Worm (Caenorhabditis elegans) whole organism, young adult: ENCODE results near the gene B0336.12.

Experiments used
- C06A6.2 ChIP-seq: fragments of 200-800 bp; sonication (Bioruptor generic); conservative IDR thresholded peaks from 2 replicates; pipeline ENCODE4 v1.3.6; 2022; ENCODE audit warnings: missing genetic modification characterization, missing compliant biosample characterization
- F22D6.2 ChIP-seq: sonication (generic microtip); optimal IDR thresholded peaks from 2 replicates; lab custom pipeline; 2016; ENCODE audit warnings: mild to moderate bottlenecking, missing genetic modification characterization, missing compliant biosample characterization
- F23B12.7 ChIP-seq: sonication (generic microtip); optimal IDR thresholded peaks from 2 replicates; lab custom pipeline; 2017; ENCODE audit warnings: missing genetic modification characterization, mild to moderate bottlenecking, missing compliant biosample characterization, antibody characterized with exemption, moderate library complexity; ENCODE audit not compliant: insufficient read depth
- F39B2.1 ChIP-seq: fragments of 200-800 bp; sonication (Bioruptor generic); IDR thresholded peaks from 2 replicates; pipeline ENCODE4 v1.3.6; 2022; ENCODE audit warnings: missing genetic modification reagents, missing genetic modification characterization, missing compliant biosample characterization
- F49E8.2 ChIP-seq: sonication (generic microtip); optimal IDR thresholded peaks from 3 replicates; lab custom pipeline; 2017; ENCODE audit warnings: missing genetic modification characterization, mild to moderate bottlenecking, missing compliant biosample characterization, antibody characterized with exemption, moderate library complexity; ENCODE audit not compliant: insufficient read depth
- F52B5.7 ChIP-seq: sonication (generic microtip); optimal IDR thresholded peaks from 2 replicates; lab custom pipeline; 2016; ENCODE audit warnings: mild to moderate bottlenecking, missing genetic modification characterization, missing compliant biosample characterization
- F57A8.1 ChIP-seq: fragments of 200-800 bp; sonication (Bioruptor generic); optimal IDR thresholded peaks from 2 replicates; lab custom pipeline; 2018; ENCODE audit warnings: mild to moderate bottlenecking, missing genetic modification characterization, moderate library complexity, missing compliant biosample characterization
- K11D2.4 ChIP-seq: fragments of 200-800 bp; sonication (Bioruptor generic); IDR thresholded peaks from 2 replicates; pipeline ENCODE4 v1.3.6; 2022; ENCODE audit warnings: missing genetic modification reagents, missing genetic modification characterization, missing compliant biosample characterization
- Y95B8A.8 ChIP-seq: fragments of 200-800 bp; sonication (Bioruptor generic); IDR thresholded peaks from 2 replicates; pipeline ENCODE4 v1.3.6; 2022; ENCODE audit warnings: missing genetic modification reagents, missing genetic modification characterization, missing compliant biosample characterization
- ama-1 ChIP-seq, 3 experiments: fragments of 150-350 bp in 1 of 3; sonication (generic microtip) in 2 of 3; optimal IDR thresholded peaks; 2 replicates each; lab custom pipeline; 2014 to 2018; ENCODE audit warnings: missing biosample characterization in 2 of 3, missing genetic modification characterization in 2 of 3, missing genetic modification reagents in 2 of 3
- attf-3 ChIP-seq: fragments of 200-800 bp; sonication (Bioruptor generic); conservative IDR thresholded peaks from 2 replicates; pipeline ENCODE4 v1.3.6; 2022; ENCODE audit warnings: missing genetic modification reagents, missing genetic modification characterization, missing compliant biosample characterization
- bed-1 ChIP-seq: fragments of 200-800 bp; sonication (Bioruptor generic); IDR thresholded peaks from 2 replicates; pipeline ENCODE4 v1.3.6; 2022; ENCODE audit warnings: missing genetic modification reagents, missing genetic modification characterization, missing compliant biosample characterization
- cebp-1 ChIP-seq, 2 experiments: fragments of 200-800 bp in 1 of 2; sonication (Bioruptor generic) in 1 of 2; sonication (generic microtip) in 1 of 2; IDR thresholded peaks in 1 of 2; optimal IDR thresholded peaks in 1 of 2; 2 replicates each; pipeline versions ENCODE4 v1.3.6 to Lab custom; 2017 to 2022; ENCODE audit warnings: missing compliant biosample characterization in 2 of 2, missing genetic modification characterization in 2 of 2, mild to moderate bottlenecking in 1 of 2, missing genetic modification reagents in 1 of 2, moderate library complexity in 1 of 2
- cebp-2 ChIP-seq: fragments of 200-800 bp; sonication (Bioruptor generic); IDR thresholded peaks from 2 replicates; pipeline ENCODE4 v1.3.6; 2022; ENCODE audit warnings: missing genetic modification characterization, missing compliant biosample characterization
- ceh-40 ChIP-seq: fragments of 200-800 bp; sonication (Bioruptor generic); IDR thresholded peaks from 2 replicates; pipeline ENCODE4 v1.3.6; 2022; ENCODE audit warnings: missing genetic modification characterization, missing compliant biosample characterization
- dpl-1 ChIP-seq: fragments of 150-350 bp; optimal IDR thresholded peaks from 2 replicates; lab custom pipeline; 2014; ENCODE audit warnings: missing biosample characterization, missing genetic modification reagents, missing genetic modification characterization
- egrh-3 ChIP-seq: fragments of 200-800 bp; sonication (Bioruptor generic); IDR thresholded peaks from 2 replicates; pipeline ENCODE4 v1.3.6; 2022; ENCODE audit warnings: missing genetic modification reagents, missing genetic modification characterization, missing compliant biosample characterization
- him-1 ChIP-seq: sonication (generic microtip); optimal IDR thresholded peaks from 2 replicates; lab custom pipeline; 2016; ENCODE audit warnings: missing genotype, missing genetic modification reagents, missing genetic modification characterization, missing compliant biosample characterization
- hlh-12 ChIP-seq: sonication (generic microtip); optimal IDR thresholded peaks from 2 replicates; lab custom pipeline; 2016; ENCODE audit warnings: missing genetic modification characterization, missing compliant biosample characterization
- hlh-26 ChIP-seq: fragments of 200-800 bp; sonication (Bioruptor generic); conservative IDR thresholded peaks from 2 replicates; pipeline ENCODE4 v1.3.6; 2022; ENCODE audit warnings: missing genetic modification reagents, missing genetic modification characterization, missing compliant biosample characterization
- hmg-1.2 ChIP-seq: fragments of 200-800 bp; sonication (Bioruptor generic); IDR thresholded peaks from 2 replicates; pipeline ENCODE4 v1.3.6; 2022; ENCODE audit warnings: missing genetic modification reagents, missing genetic modification characterization, missing compliant biosample characterization
- hmg-20 ChIP-seq: fragments of 200-800 bp; sonication (Bioruptor generic); IDR thresholded peaks from 2 replicates; pipeline ENCODE4 v1.3.6; 2022; ENCODE audit warnings: missing genetic modification reagents, missing genetic modification characterization, missing compliant biosample characterization
- lin-35 ChIP-seq, 3 experiments: fragments of 150-350 bp in 2 of 3; sonication (generic microtip) in 1 of 3; optimal IDR thresholded peaks; 2 replicates each; lab custom pipeline; 2014 to 2018; ENCODE audit warnings: missing biosample characterization in 3 of 3, missing genetic modification characterization in 3 of 3, missing genetic modification reagents in 3 of 3
- lin-40 ChIP-seq: sonication (generic microtip); optimal IDR thresholded peaks from 2 replicates; lab custom pipeline; 2016; ENCODE audit warnings: missing genetic modification characterization, mild to moderate bottlenecking, missing compliant biosample characterization, missing genotype, missing genetic modification reagents
- lin-54 ChIP-seq: fragments of 200-800 bp; sonication (Bioruptor generic); optimal IDR thresholded peaks from 2 replicates; lab custom pipeline; 2018; ENCODE audit warnings: mild to moderate bottlenecking, missing genetic modification characterization, missing compliant biosample characterization
- lir-1 ChIP-seq: fragments of 200-800 bp; sonication (Bioruptor generic); conservative IDR thresholded peaks from 2 replicates; pipeline ENCODE4 v1.3.6; 2022; ENCODE audit warnings: missing genetic modification reagents, missing genetic modification characterization, missing compliant biosample characterization
- lsl-1 ChIP-seq: fragments of 200-800 bp; sonication (Bioruptor generic); optimal IDR thresholded peaks from 2 replicates; lab custom pipeline; 2018; ENCODE audit warnings: mild to moderate bottlenecking, missing genetic modification characterization, moderate library complexity, missing compliant biosample characterization
- lsy-27 ChIP-seq: sonication (generic microtip); optimal IDR thresholded peaks from 2 replicates; lab custom pipeline; 2017; ENCODE audit warnings: missing genetic modification characterization, mild to moderate bottlenecking, missing compliant biosample characterization, antibody characterized with exemption, missing genotype, borderline replicate concordance; ENCODE audit not compliant: insufficient read depth
- madf-8 ChIP-seq: fragments of 200-800 bp; sonication (Bioruptor generic); conservative IDR thresholded peaks from 2 replicates; pipeline ENCODE4 v1.3.6; 2022; ENCODE audit warnings: missing genetic modification reagents, missing genetic modification characterization, missing compliant biosample characterization
- mcd-1 ChIP-seq: fragments of 200-800 bp; sonication (Bioruptor generic); IDR thresholded peaks from 2 replicates; pipeline ENCODE4 v1.3.6; 2022; ENCODE audit warnings: missing genetic modification reagents, missing genetic modification characterization, missing compliant biosample characterization
- nfya-1 ChIP-seq: sonication (generic microtip); optimal IDR thresholded peaks from 2 replicates; lab custom pipeline; 2017; ENCODE audit warnings: antibody characterized with exemption, missing compliant biosample characterization, missing genetic modification characterization, borderline replicate concordance; ENCODE audit not compliant: insufficient read depth
- nfya-2 ChIP-seq: fragments of 200-800 bp; sonication (Bioruptor generic); IDR thresholded peaks from 2 replicates; pipeline ENCODE4 v1.3.6; 2022; ENCODE audit warnings: missing genetic modification reagents, missing genetic modification characterization, missing compliant biosample characterization
- nfyb-1 ChIP-seq: fragments of 200-800 bp; sonication (Bioruptor generic); IDR thresholded peaks from 2 replicates; pipeline ENCODE4 v1.3.6; 2022; ENCODE audit warnings: missing genetic modification reagents, missing genetic modification characterization, missing compliant biosample characterization
- nhr-80 ChIP-seq: sonication (generic microtip); optimal IDR thresholded peaks from 2 replicates; lab custom pipeline; 2016; ENCODE audit warnings: missing genetic modification characterization, missing compliant biosample characterization
- pbrm-1 ChIP-seq: fragments of 200-800 bp; sonication (Bioruptor generic); IDR thresholded peaks from 2 replicates; pipeline ENCODE4 v1.3.6; 2022; ENCODE audit warnings: missing genetic modification reagents, missing genetic modification characterization, missing compliant biosample characterization
- pha-4 ChIP-seq: fragments of 150-350 bp; sonication (generic microtip); optimal IDR thresholded peaks from 2 replicates; lab custom pipeline; 2014; ENCODE audit warnings: missing biosample characterization, missing genetic modification reagents, missing genetic modification characterization
- rec-8 ChIP-seq, 2 experiments: sonication (generic microtip); optimal IDR thresholded peaks; 2 replicates each; lab custom pipeline; 2016; ENCODE audit warnings: mild to moderate bottlenecking in 2 of 2, missing genetic modification characterization in 2 of 2, missing genetic modification reagents in 2 of 2, missing genotype in 2 of 2, missing biosample characterization in 1 of 2, missing compliant biosample characterization in 1 of 2, moderate library complexity in 1 of 2
- snpc-1.1 ChIP-seq: sonication (generic microtip); optimal IDR thresholded peaks from 2 replicates; lab custom pipeline; 2017; ENCODE audit warnings: missing genetic modification characterization, mild to moderate bottlenecking, missing compliant biosample characterization, antibody characterized with exemption, moderate library complexity, missing genotype, missing genetic modification reagents; ENCODE audit not compliant: insufficient read depth
- snpc-1.3 ChIP-seq: sonication (generic microtip); optimal IDR thresholded peaks from 2 replicates; lab custom pipeline; 2017; ENCODE audit warnings: missing genetic modification characterization, mild to moderate bottlenecking, missing compliant biosample characterization, antibody characterized with exemption, moderate library complexity, missing genotype, missing genetic modification reagents; ENCODE audit not compliant: insufficient read depth
- snpc-3.4 ChIP-seq: sonication (generic microtip); optimal IDR thresholded peaks from 2 replicates; lab custom pipeline; 2017; ENCODE audit warnings: missing genetic modification characterization, mild to moderate bottlenecking, missing compliant biosample characterization, antibody characterized with exemption, moderate library complexity, missing genotype, missing genetic modification reagents
- somi-1 ChIP-seq: fragments of 200-800 bp; sonication (Bioruptor generic); optimal IDR thresholded peaks from 2 replicates; lab custom pipeline; 2018; ENCODE audit warnings: mild to moderate bottlenecking, missing genetic modification characterization, missing compliant biosample characterization
- tbx-9 ChIP-seq: sonication (generic microtip); optimal IDR thresholded peaks from 2 replicates; lab custom pipeline; 2016; ENCODE audit warnings: borderline replicate concordance, missing genetic modification characterization, inconsistent platforms, missing compliant biosample characterization
- zim-3 ChIP-seq: sonication (generic microtip); optimal IDR thresholded peaks from 2 replicates; lab custom pipeline; 2017; ENCODE audit warnings: mild to moderate bottlenecking, missing genetic modification characterization, moderate library complexity, missing compliant biosample characterization
- ztf-25 ChIP-seq: fragments of 200-800 bp; sonication (Bioruptor generic); IDR thresholded peaks from 2 replicates; pipeline ENCODE4 v1.3.6; 2022; ENCODE audit warnings: missing genetic modification reagents, missing genetic modification characterization, missing compliant biosample characterization
- ztf-28 ChIP-seq: fragments of 200-800 bp; sonication (Bioruptor generic); IDR thresholded peaks from 2 replicates; pipeline ENCODE4 v1.3.6; 2022; ENCODE audit warnings: missing genetic modification reagents, missing genetic modification characterization, missing compliant biosample characterization

Gene B0336.12

DNA sequence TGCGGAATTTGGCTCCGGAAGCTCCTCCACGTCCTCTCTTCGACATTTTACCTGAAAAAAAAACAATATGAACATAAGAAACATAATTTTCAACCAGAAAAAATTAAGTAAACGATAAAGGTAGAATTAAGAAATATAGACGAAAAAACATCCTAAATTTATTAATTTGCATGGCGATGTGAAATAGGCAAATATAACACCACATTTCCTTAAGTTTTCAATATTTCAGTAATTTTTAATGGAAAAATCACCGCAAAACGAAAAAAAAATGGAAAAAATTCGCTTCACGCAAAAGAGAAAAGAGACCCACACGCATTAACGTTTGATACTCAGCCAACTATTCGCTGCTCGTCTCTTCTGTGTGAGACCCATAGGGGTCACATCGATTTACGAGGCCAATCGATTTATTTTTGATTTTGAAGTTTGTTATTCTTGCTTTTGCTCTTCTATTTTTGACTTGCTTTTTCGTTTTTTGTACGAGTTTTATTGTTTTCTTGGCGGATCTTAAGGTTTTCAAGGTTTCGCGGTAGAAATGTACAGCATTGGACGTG is 3.8 kb downstream of the B0336.12 start, which contains the start of gene rpl-23:
TSS of gene rpl-23 (minus strand) at position 51 of the 551 bp plus-strand sequence.
- TF ChIP-seq lin-40 (tag; lab: Kevin White, UChicago), result peak; percentile 71
- TF ChIP-seq F57A8.1 (GFP tag; lab: Kevin White, UChicago), result no peak
- TF ChIP-seq hlh-12, result no peak
- no peak for TF ChIP-seq ceh-40 (GFP tag; lab: Robert Waterston, UW)
- TF ChIP-seq pbrm-1 (GFP tag; lab: Robert Waterston, UW), result peak; percentile 67
- TF ChIP-seq nfyb-1 (GFP tag; lab: Robert Waterston, UW), result 0 out of 2 replicates have a peak, but pooled peaks have one; percentile 12
- no peak for TF ChIP-seq F22D6.2 (tag; lab: Kevin White, UChicago)
- no peak for TF ChIP-seq tbx-9 (tag; lab: Kevin White, UChicago)
- peak; percentile 92 for TF ChIP-seq F23B12.7 (tag; lab: Kevin White, UChicago)
- no peak for TF ChIP-seq bed-1
- TF ChIP-seq ztf-25 (GFP tag; lab: Robert Waterston, UW), result no peak
- TF ChIP-seq F49E8.2, result peak; percentile 82
- TF ChIP-seq lsl-1 (GFP tag; lab: Kevin White, UChicago), result peak; percentile 62
- no peak for TF ChIP-seq F39B2.1 (GFP tag; lab: Robert Waterston, UW)
- no peak for TF ChIP-seq rec-8 (tag; optimal IDR thresholded peaks at IDR 0.05; lab: Kevin White, UChicago)
- TF ChIP-seq lsy-27, result peak; percentile 53
- no peak for TF ChIP-seq nfya-1 (tag; lab: Kevin White, UChicago)
- TF ChIP-seq Y95B8A.8 (GFP tag; lab: Robert Waterston, UW), result peak; percentile 74; the same call in 1 of the 2 replicates
- TF ChIP-seq hmg-1.2, result peak; percentile 87
- 0 out of 2 replicates have a peak, but pooled peaks have one; percentile 19 for TF ChIP-seq C06A6.2 (GFP tag; lab: Robert Waterston, UW)
- TF ChIP-seq lin-35 (GFP tag; optimal IDR thresholded peaks at IDR 0.05; lab: Kevin White, UChicago), result peak in 1 of 3 experiments; percentile 85
- no peak; the same call in 1 of the 2 replicates for TF ChIP-seq cebp-1 (GFP tag; IDR thresholded peaks at IDR 0.05; lab: Robert Waterston, UW)
- TF ChIP-seq cebp-1 (tag; optimal IDR thresholded peaks at IDR 0.05; lab: Kevin White, UChicago), result peak; percentile 68
- no peak for TF ChIP-seq egrh-3 (GFP tag; lab: Robert Waterston, UW)
- TF ChIP-seq ama-1 (optimal IDR thresholded peaks at IDR 0.05; lab: Kevin White, UChicago), result no peak
- peak in 1 of 2 experiments; percentile 19 for TF ChIP-seq ama-1 (GFP tag; optimal IDR thresholded peaks at IDR 0.05; lab: Kevin White, UChicago)
- TF ChIP-seq lir-1 (GFP tag; lab: Robert Waterston, UW), result 0 out of 2 replicates have a peak, but pooled peaks have one; percentile 16
- TF ChIP-seq F52B5.7 (tag; lab: Kevin White, UChicago), result no peak
- TF ChIP-seq attf-3 (GFP tag; lab: Robert Waterston, UW), result peak; percentile 57
- no peak for TF ChIP-seq zim-3 (tag; lab: Kevin White, UChicago)
- TF ChIP-seq him-1 (tag; lab: Kevin White, UChicago), result no peak
- TF ChIP-seq snpc-3.4 (tag; lab: Kevin White, UChicago), result peak; percentile 87
- peak; percentile 18 for TF ChIP-seq pha-4 (tag; lab: Kevin White, UChicago)
- no peak for TF ChIP-seq cebp-2
- peak; percentile 54 for TF ChIP-seq snpc-1.1 (tag; lab: Kevin White, UChicago)
- no peak for TF ChIP-seq hmg-20
- TF ChIP-seq K11D2.4 (GFP tag; lab: Robert Waterston, UW), result peak; percentile 35; the same call in 1 of the 2 replicates
- TF ChIP-seq nfya-2 (GFP tag; lab: Robert Waterston, UW), result no peak
- TF ChIP-seq hlh-26 (GFP tag; lab: Robert Waterston, UW), result no peak
- no peak for TF ChIP-seq somi-1 (GFP tag; lab: Kevin White, UChicago)
- TF ChIP-seq ztf-28, result no peak
- peak; percentile 74 for TF ChIP-seq lin-54 (GFP tag; lab: Kevin White, UChicago)
- TF ChIP-seq mcd-1 (GFP tag; lab: Robert Waterston, UW), result peak; percentile 73
- peak; percentile 5 for TF ChIP-seq nhr-80
- peak; percentile 78 for TF ChIP-seq snpc-1.3
- peak; percentile 41 for TF ChIP-seq madf-8 (GFP tag; lab: Robert Waterston, UW)
- TF ChIP-seq dpl-1 (GFP tag; lab: Kevin White, UChicago), result peak; percentile 68
